Fruit fly (Drosophila melanogaster) whole organism, embryonic: ENCODE results near the gene Cyp4ac1.

Experiments
- Adf1 ChIP-seq: fragments of 200-800 bp; sonication (Bioruptor generic); IDR thresholded peaks from 2 replicates; pipeline ENCODE4 v1.3.6; 2022; ENCODE audit warnings: missing biosample characterization, missing genetic modification characterization
- BEAF-32 ChIP-seq: fragments of 200-800 bp; sonication (Bioruptor generic); optimal IDR thresholded peaks from 3 replicates; lab custom pipeline; 2017; ENCODE audit warnings: missing biosample characterization, missing genetic modification characterization, mild to moderate bottlenecking, moderate library complexity, missing genetic modification reagents
- CG10267 ChIP-seq: fragments of 200-800 bp; sonication (Bioruptor generic); optimal IDR thresholded peaks from 2 replicates; lab custom pipeline; 2018; ENCODE audit warnings: missing biosample characterization, mild to moderate bottlenecking, missing genetic modification characterization, moderate library complexity
- CG10366 ChIP-seq: fragments of 200-800 bp; sonication (Bioruptor generic); IDR thresholded peaks from 2 replicates; pipeline ENCODE4 v1.3.6; 2022; ENCODE audit warnings: missing biosample characterization, missing genetic modification characterization
- CG12299 ChIP-seq: fragments of 200-800 bp; sonication (Bioruptor generic); optimal IDR thresholded peaks from 2 replicates; lab custom pipeline; 2018; ENCODE audit warnings: missing biosample characterization, mild to moderate bottlenecking, missing genetic modification characterization
- CG13123 ChIP-seq: fragments of 200-800 bp; sonication (Bioruptor generic); optimal IDR thresholded peaks from 2 replicates; lab custom pipeline; 2016; ENCODE audit warnings: missing biosample characterization, missing genetic modification characterization
- CG14014 ChIP-seq: fragments of 200-800 bp; sonication (Bioruptor generic); IDR thresholded peaks from 2 replicates; pipeline ENCODE4 v1.3.6; 2022; ENCODE audit warnings: missing biosample characterization, missing genetic modification characterization
- CG15269 ChIP-seq: fragments of 200-800 bp; sonication (Bioruptor generic); optimal IDR thresholded peaks from 2 replicates; lab custom pipeline; 2018; ENCODE audit warnings: missing biosample characterization, mild to moderate bottlenecking, missing genetic modification characterization, moderate library complexity
- CG15601 ChIP-seq: fragments of 200-800 bp; sonication (Bioruptor generic); optimal IDR thresholded peaks from 3 replicates; lab custom pipeline; 2019; ENCODE audit warnings: missing biosample characterization, mild to moderate bottlenecking, missing genetic modification characterization, moderate library complexity
- CG17359 ChIP-seq: fragments of 200-800 bp; sonication (Bioruptor generic); optimal IDR thresholded peaks from 3 replicates; lab custom pipeline; 2018; ENCODE audit warnings: missing biosample characterization, mild to moderate bottlenecking, missing genetic modification characterization, moderate library complexity
- CG18262 ChIP-seq: fragments of 200-800 bp; optimal IDR thresholded peaks from 3 replicates; lab custom pipeline; 2019; ENCODE audit warnings: missing biosample characterization, mild to moderate bottlenecking, missing genetic modification characterization, moderate library complexity
- CG2120 ChIP-seq: fragments of 200-800 bp; sonication (Bioruptor generic); optimal IDR thresholded peaks from 3 replicates; lab custom pipeline; 2016; ENCODE audit warnings: missing biosample characterization, missing genetic modification characterization
- CG2129 ChIP-seq: fragments of 200-800 bp; sonication (Bioruptor generic); IDR thresholded peaks from 2 replicates; pipeline ENCODE4 v1.3.6; 2022; ENCODE audit warnings: missing biosample characterization, missing genetic modification characterization; ENCODE audit not compliant: partially characterized antibody
- CG2712 ChIP-seq: fragments of 200-800 bp; optimal IDR thresholded peaks from 3 replicates; lab custom pipeline; 2019; ENCODE audit warnings: missing biosample characterization, mild to moderate bottlenecking, missing genetic modification characterization, moderate library complexity
- CG32532 ChIP-seq: fragments of 200-800 bp; sonication (Bioruptor generic); IDR thresholded peaks from 2 replicates; pipeline ENCODE4 v1.3.6; 2022; ENCODE audit warnings: missing biosample characterization, missing genetic modification characterization
- CG32772 ChIP-seq: fragments of 200-800 bp; sonication (Bioruptor generic); IDR thresholded peaks from 2 replicates; pipeline ENCODE4 v1.3.6; 2022; ENCODE audit warnings: missing biosample characterization, missing genetic modification characterization
- CG3281 ChIP-seq: fragments of 200-800 bp; sonication (Bioruptor generic); optimal IDR thresholded peaks from 3 replicates; lab custom pipeline; 2017; ENCODE audit warnings: missing biosample characterization, mild to moderate bottlenecking, missing genetic modification characterization
- CG3847 ChIP-seq: fragments of 200-800 bp; sonication (Bioruptor generic); IDR thresholded peaks from 2 replicates; pipeline ENCODE4 v1.3.6; 2022; ENCODE audit warnings: missing biosample characterization, missing genetic modification characterization
- CG4360 ChIP-seq: fragments of 200-800 bp; sonication (Bioruptor generic); IDR thresholded peaks from 2 replicates; pipeline ENCODE4 v1.3.6; 2022; ENCODE audit warnings: missing biosample characterization, missing genetic modification characterization
- CG4424 ChIP-seq: fragments of 200-800 bp; sonication (Bioruptor generic); optimal IDR thresholded peaks from 3 replicates; lab custom pipeline; 2016; ENCODE audit warnings: missing biosample characterization, missing genetic modification characterization
- CG4707 ChIP-seq: fragments of 200-800 bp; sonication (Bioruptor generic); optimal IDR thresholded peaks from 2 replicates; lab custom pipeline; 2018; ENCODE audit warnings: missing biosample characterization, mild to moderate bottlenecking, missing genetic modification characterization, moderate library complexity
- CG7839 ChIP-seq: fragments of 200-800 bp; sonication (Bioruptor generic); optimal IDR thresholded peaks from 3 replicates; lab custom pipeline; 2018; ENCODE audit warnings: missing biosample characterization, mild to moderate bottlenecking, missing genetic modification characterization, moderate library complexity
- CG7987 ChIP-seq: fragments of 200-800 bp; sonication (Bioruptor generic); optimal IDR thresholded peaks from 2 replicates; lab custom pipeline; 2018; ENCODE audit warnings: missing biosample characterization, mild to moderate bottlenecking, missing genetic modification characterization, moderate library complexity
- E2f1 ChIP-seq: fragments of 200-800 bp; sonication (Bioruptor generic); IDR thresholded peaks from 2 replicates; pipeline ENCODE4 v1.3.6; 2022; ENCODE audit warnings: missing biosample characterization, missing genetic modification characterization
- Gsc ChIP-seq: fragments of 200-800 bp; sonication (Bioruptor generic); IDR thresholded peaks from 2 replicates; pipeline ENCODE4 v1.3.6; 2022; ENCODE audit warnings: missing biosample characterization, missing genetic modification characterization
- Hey ChIP-seq: fragments of 200-800 bp; sonication (Bioruptor generic); optimal IDR thresholded peaks from 3 replicates; lab custom pipeline; 2018; ENCODE audit warnings: missing biosample characterization, mild to moderate bottlenecking, missing genetic modification characterization
- Hr78 ChIP-seq, 2 experiments: fragments of 200-800 bp in 1 of 2; fragments of >200 bp in 1 of 2; sonication (Bioruptor generic) in 1 of 2; optimal IDR thresholded peaks; 2 replicates each; lab custom pipeline; 2017 to 2019; ENCODE audit warnings: missing biosample characterization in 2 of 2, missing genetic modification characterization in 2 of 2, mild to moderate bottlenecking in 1 of 2, moderate library complexity in 1 of 2
- Mad ChIP-seq: fragments of 200-800 bp; sonication (Bioruptor generic); optimal IDR thresholded peaks from 2 replicates; lab custom pipeline; 2016; ENCODE audit warnings: missing biosample characterization, missing genetic modification characterization
- Mes4 ChIP-seq: fragments of 200-800 bp; sonication (Bioruptor generic); optimal IDR thresholded peaks from 2 replicates; lab custom pipeline; 2016; ENCODE audit warnings: missing biosample characterization, missing genetic modification characterization
- Mrtf ChIP-seq: fragments of 200-800 bp; sonication (Bioruptor generic); IDR thresholded peaks from 3 replicates; pipeline ENCODE4 v1.3.6; 2022; ENCODE audit warnings: missing biosample characterization, missing genetic modification characterization
- NfI ChIP-seq: fragments of 200-800 bp; sonication (Bioruptor generic); optimal IDR thresholded peaks from 3 replicates; lab custom pipeline; 2018; ENCODE audit warnings: missing biosample characterization, mild to moderate bottlenecking, missing genetic modification characterization, moderate library complexity
- Optix ChIP-seq: fragments of 200-800 bp; sonication (Bioruptor generic); IDR thresholded peaks from 3 replicates; pipeline ENCODE4 v1.3.6; 2022; ENCODE audit warnings: missing biosample characterization, missing genetic modification characterization
- Poxn ChIP-seq: fragments of 200-800 bp; sonication (Bioruptor generic); IDR thresholded peaks from 2 replicates; pipeline ENCODE4 v1.3.6; 2022; ENCODE audit warnings: missing biosample characterization, missing genetic modification characterization
- Ravus ChIP-seq: fragments of 200-800 bp; sonication (Bioruptor generic); IDR thresholded peaks from 2 replicates; pipeline ENCODE4 v1.3.6; 2022; ENCODE audit warnings: missing biosample characterization, missing genetic modification characterization
- Scr ChIP-seq: fragments of 200-800 bp; sonication (Bioruptor generic); IDR thresholded peaks from 2 replicates; pipeline ENCODE4 v1.3.6; 2022; ENCODE audit warnings: missing biosample characterization, missing genetic modification characterization; ENCODE audit not compliant: partially characterized antibody
- Side ChIP-seq: fragments of 200-800 bp; sonication (Bioruptor generic); optimal IDR thresholded peaks from 2 replicates; lab custom pipeline; 2016; ENCODE audit warnings: missing biosample characterization, missing genetic modification characterization
- az2 ChIP-seq: fragments of 200-800 bp; sonication (Bioruptor generic); optimal IDR thresholded peaks from 3 replicates; lab custom pipeline; 2016; ENCODE audit warnings: missing biosample characterization, missing genetic modification characterization
- chinmo ChIP-seq: fragments of 200-800 bp; sonication (Bioruptor generic); IDR thresholded peaks from 4 replicates; pipeline ENCODE4 v1.3.6; 2022; ENCODE audit warnings: missing biosample characterization, missing genetic modification characterization; ENCODE audit not compliant: partially characterized antibody
- dan ChIP-seq: fragments of 200-800 bp; sonication (Bioruptor generic); IDR thresholded peaks from 2 replicates; pipeline ENCODE4 v1.3.6; 2022; ENCODE audit warnings: missing biosample characterization, missing genetic modification characterization
- fd102C ChIP-seq: fragments of 200-800 bp; sonication (Bioruptor generic); optimal IDR thresholded peaks from 2 replicates; lab custom pipeline; 2018; ENCODE audit warnings: missing biosample characterization, mild to moderate bottlenecking, missing genetic modification characterization, moderate library complexity
- gcm ChIP-seq: fragments of 200-800 bp; sonication (Bioruptor generic); optimal IDR thresholded peaks from 2 replicates; lab custom pipeline; 2019; ENCODE audit warnings: missing biosample characterization, mild to moderate bottlenecking, missing genetic modification characterization, moderate library complexity
- hbn ChIP-seq: fragments of 200-800 bp; sonication (Bioruptor generic); IDR thresholded peaks from 2 replicates; pipeline ENCODE4 v1.3.6; 2022; ENCODE audit warnings: missing biosample characterization, missing genetic modification characterization; ENCODE audit not compliant: partially characterized antibody
- hkb ChIP-seq, 2 experiments: fragments of 200-800 bp in 1 of 2; fragments of >200 bp in 1 of 2; sonication (Bioruptor generic) in 1 of 2; IDR thresholded peaks in 1 of 2; optimal IDR thresholded peaks in 1 of 2; 2 replicates each; pipeline versions ENCODE4 v1.3.6 to Lab custom; 2017 to 2022; ENCODE audit warnings: missing biosample characterization in 1 of 2, missing genetic modification characterization in 1 of 2
- nom ChIP-seq: fragments of 200-800 bp; sonication (Bioruptor generic); optimal IDR thresholded peaks from 2 replicates; lab custom pipeline; 2017; ENCODE audit warnings: missing biosample characterization, missing genetic modification characterization, mild to moderate bottlenecking, moderate library complexity, missing genetic modification reagents
- onecut ChIP-seq: fragments of 200-800 bp; sonication (Bioruptor generic); IDR thresholded peaks from 2 replicates; pipeline ENCODE4 v1.3.6; 2022; ENCODE audit warnings: missing biosample characterization, missing genetic modification characterization
- run ChIP-seq: fragments of 200-800 bp; sonication (Bioruptor generic); optimal IDR thresholded peaks from 3 replicates; lab custom pipeline; 2018; ENCODE audit warnings: missing biosample characterization, mild to moderate bottlenecking, missing genetic modification characterization
- so ChIP-seq: fragments of 200-800 bp; sonication (Bioruptor generic); IDR thresholded peaks from 3 replicates; pipeline ENCODE4 v1.3.6; 2022; ENCODE audit warnings: missing biosample characterization, missing genetic modification characterization
- twi ChIP-seq: fragments of 200-800 bp; optimal IDR thresholded peaks from 2 replicates; lab custom pipeline; 2019; ENCODE audit warnings: missing biosample characterization, mild to moderate bottlenecking, missing genetic modification characterization, moderate library complexity
- usp ChIP-seq: fragments of >200 bp; optimal IDR thresholded peaks from 2 replicates; lab custom pipeline; 2017; ENCODE audit warnings: missing biosample characterization, missing genetic modification characterization
- wdn ChIP-seq: fragments of 200-800 bp; sonication (Bioruptor generic); IDR thresholded peaks from 2 replicates; pipeline ENCODE4 v1.3.6; 2022; ENCODE audit warnings: missing biosample characterization, missing genetic modification characterization

Gene Cyp4ac1

DNA sequence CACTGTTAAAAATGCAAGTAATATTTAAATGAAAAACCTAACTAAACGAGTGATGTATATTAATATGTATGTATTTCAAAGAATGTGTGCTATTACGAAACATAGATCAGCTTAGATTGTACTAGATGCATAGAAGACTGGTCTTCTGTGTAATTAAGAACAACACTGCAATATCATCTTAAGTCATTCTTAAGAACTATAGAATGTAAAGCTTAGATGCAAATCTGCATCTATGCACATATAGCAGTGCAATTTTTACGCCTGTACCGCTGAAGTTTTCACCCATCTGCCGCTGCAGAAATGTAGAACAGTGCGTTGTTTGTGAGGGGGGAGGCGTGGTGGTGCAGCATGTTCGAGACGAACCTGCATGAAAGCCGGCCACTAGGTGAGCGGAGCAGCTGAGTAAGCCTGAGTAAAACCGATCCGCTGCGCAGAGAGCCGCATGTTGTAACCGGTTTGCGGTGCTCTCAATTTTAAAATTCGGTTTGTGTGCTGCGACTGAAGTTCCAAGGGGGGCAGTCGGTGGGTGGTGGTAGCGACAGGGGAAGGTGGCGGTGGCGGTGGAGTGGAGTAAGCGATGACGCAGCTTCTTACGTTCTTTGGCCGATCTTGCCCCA is 33.0 kb downstream of the Cyp4ac1 start (continued):
- TF ChIP-seq NfI = no peak
- no peak for TF ChIP-seq onecut (GFP tag; lab: Robert Waterston, UW)
- no peak for TF ChIP-seq CG7987 (GFP tag; lab: Kevin White, UChicago)
- TF ChIP-seq gcm = no peak
- TF ChIP-seq so (GFP tag; lab: Robert Waterston, UW) = no peak
- TF ChIP-seq fd102C = no peak
- no peak for TF ChIP-seq Scr (GFP tag; lab: Robert Waterston, UW)
- TF ChIP-seq CG15601 (tag; lab: Kevin White, UChicago) = peak; percentile 70
- TF ChIP-seq Side (GFP tag; lab: Kevin White, UChicago) = no peak
- TF ChIP-seq wdn (GFP tag; lab: Robert Waterston, UW) = no peak
- TF ChIP-seq CG32532 (GFP tag; lab: Robert Waterston, UW) = 0 out of 2 replicates have a peak, but pooled peaks have one; percentile 23
- peak; percentile 66 for TF ChIP-seq CG2712 (tag; lab: Kevin White, UChicago)
- no peak for TF ChIP-seq CG2120 (GFP tag; lab: Kevin White, UChicago)
- no peak for TF ChIP-seq Optix (GFP tag; lab: Robert Waterston, UW)
- peak; percentile 30; the same call in 1 of the 3 replicates for TF ChIP-seq Mrtf (GFP tag; lab: Robert Waterston, UW)
- TF ChIP-seq dan = no peak
- no peak for TF ChIP-seq hkb (optimal IDR thresholded peaks at IDR 0.05; lab: Kevin White, UChicago)
- no peak for TF ChIP-seq hkb (GFP tag; IDR thresholded peaks at IDR 0.05; lab: Robert Waterston, UW)
- no peak for TF ChIP-seq E2f1 (GFP tag; lab: Robert Waterston, UW)
- peak; percentile 79 for TF ChIP-seq nom
- peak; percentile 30 for TF ChIP-seq CG10267 (tag; lab: Kevin White, UChicago)
- no peak for TF ChIP-seq CG3847
- no peak for TF ChIP-seq CG3281 (GFP tag; lab: Kevin White, UChicago)
- TF ChIP-seq Poxn (GFP tag; lab: Robert Waterston, UW) = no peak
- TF ChIP-seq CG17359 (tag; lab: Kevin White, UChicago) = no peak
- TF ChIP-seq CG14014 (GFP tag; lab: Robert Waterston, UW) = no peak
- TF ChIP-seq CG13123 = no peak
- TF ChIP-seq CG4424 (GFP tag; lab: Kevin White, UChicago) = peak; percentile 53
- no peak for TF ChIP-seq CG2129 (GFP tag; lab: Robert Waterston, UW)
- peak; percentile 50 for TF ChIP-seq az2 (GFP tag; lab: Kevin White, UChicago)
- TF ChIP-seq CG15269 = no peak
- TF ChIP-seq hbn (GFP tag; lab: Robert Waterston, UW) = no peak
- TF ChIP-seq Hr78 (GFP tag; optimal IDR thresholded peaks at IDR 0.05; lab: Kevin White, UChicago) = no peak
- no peak for TF ChIP-seq CG32772 (GFP tag; lab: Robert Waterston, UW)
- no peak for TF ChIP-seq BEAF-32 (GFP tag; lab: Kevin White, UChicago)
- TF ChIP-seq Mes4 (GFP tag; lab: Kevin White, UChicago) = no peak
- no peak for TF ChIP-seq usp (GFP tag; lab: Kevin White, UChicago)
- no peak for TF ChIP-seq twi (tag; lab: Kevin White, UChicago)
- TF ChIP-seq CG18262 (tag; lab: Kevin White, UChicago) = peak; percentile 72
- no peak for TF ChIP-seq Ravus (GFP tag; lab: Robert Waterston, UW)
- peak; percentile 14; the same call in 1 of the 2 replicates for TF ChIP-seq Adf1
- TF ChIP-seq CG10366 (GFP tag; lab: Robert Waterston, UW) = no peak
- TF ChIP-seq Gsc (GFP tag; lab: Robert Waterston, UW) = no peak
- TF ChIP-seq CG4360 (GFP tag; lab: Robert Waterston, UW) = no peak
- TF ChIP-seq Hey (tag; lab: Kevin White, UChicago) = no peak
- TF ChIP-seq run (tag; lab: Kevin White, UChicago) = no peak
- TF ChIP-seq chinmo = peak; percentile 85; the same call in 2 of the 4 replicates
- TF ChIP-seq CG4707 (GFP tag; lab: Kevin White, UChicago) = peak; percentile 8
- no peak for TF ChIP-seq Mad
- peak; percentile 39 for TF ChIP-seq CG7839 (tag; lab: Kevin White, UChicago)
- no peak for TF ChIP-seq CG12299
